Fruit fly (Drosophila melanogaster): Measurements from ENCODE around the gene alien.

alien gene

DNA sequence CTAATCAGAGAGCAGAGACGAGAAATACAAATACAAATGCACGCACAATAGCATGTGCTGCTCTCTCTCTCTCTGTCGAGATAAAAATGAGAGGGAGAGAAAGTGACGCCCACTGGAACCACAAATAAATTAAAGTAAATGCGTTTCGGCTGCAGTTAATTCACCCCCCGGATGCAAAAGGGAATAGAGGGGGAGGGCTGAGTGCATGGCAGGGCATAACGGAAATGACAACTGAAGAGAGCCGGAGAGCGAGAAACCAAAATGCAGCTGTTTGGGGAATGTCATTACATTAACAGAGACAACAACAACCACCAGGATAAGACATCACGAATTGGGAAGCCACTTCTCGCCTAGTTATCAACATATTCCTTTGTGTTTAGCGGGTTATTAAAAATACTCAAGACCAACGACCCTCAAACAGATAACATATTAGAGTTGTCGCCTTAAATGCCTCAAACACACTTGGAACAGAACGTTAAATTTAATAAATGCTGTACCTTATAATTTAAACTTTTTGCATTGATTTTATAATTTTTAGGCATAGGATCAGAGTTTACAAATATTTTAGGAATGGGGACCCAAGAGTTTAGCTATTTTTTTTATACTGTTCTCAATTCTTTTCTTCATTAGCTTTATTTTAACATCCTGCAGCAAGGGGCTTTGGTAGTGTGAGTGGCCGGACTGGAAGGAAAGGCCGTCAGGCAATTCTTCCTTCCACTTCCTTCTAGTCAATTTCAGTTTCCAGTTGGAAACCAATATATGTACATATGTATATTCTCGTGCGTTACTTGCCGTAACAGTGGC lies 47.1 kb downstream of the alien start:
- no peak for TF ChIP-seq sage (GFP tag; optimal IDR thresholded peaks at IDR 0.05)
- peak; percentile 56 for TF ChIP-seq OdsH (GFP tag; optimal IDR thresholded peaks at IDR 0.05)
- no peak for TF ChIP-seq Rel (GFP tag; optimal IDR thresholded peaks at IDR 0.05)
- TF ChIP-seq Rel (tag; optimal IDR thresholded peaks at IDR 0.05): peak; percentile 14
- peak; percentile 74 for TF ChIP-seq woc (GFP tag; optimal IDR thresholded peaks at IDR 0.05)
- TF ChIP-seq Sp1 (GFP tag; optimal IDR thresholded peaks at IDR 0.05): peak; percentile 63
- no peak for TF ChIP-seq sv (GFP tag; optimal IDR thresholded peaks at IDR 0.05)
- peak; percentile 95 for TF ChIP-seq fru (GFP tag; optimal IDR thresholded peaks at IDR 0.05)
- TF ChIP-seq br (GFP tag; optimal IDR thresholded peaks at IDR 0.05): peak; percentile 67
- TF ChIP-seq Hnf4 (GFP tag; optimal IDR thresholded peaks at IDR 0.05): peak; percentile 37
- peak; percentile 80 for TF ChIP-seq psq (GFP tag; optimal IDR thresholded peaks at IDR 0.05)
- TF ChIP-seq dl (GFP tag; optimal IDR thresholded peaks at IDR 0.05; ENCODE audit: insufficient read depth in 1 of 2, partially characterized antibody in 2 of 2): peak; percentile 34 to 71
- no peak for TF ChIP-seq pan (optimal IDR thresholded peaks at IDR 0.05)
- peak; percentile 48 for TF ChIP-seq dmrt93B (GFP tag; optimal IDR thresholded peaks at IDR 0.05)
- TF ChIP-seq brk (GFP tag; optimal IDR thresholded peaks at IDR 0.05): peak; percentile 12
- TF ChIP-seq Mio (GFP tag; optimal IDR thresholded peaks at IDR 0.05): no peak
- peak; percentile 30 for TF ChIP-seq Hr83 (GFP tag; optimal IDR thresholded peaks at IDR 0.05; ENCODE audit: poor library complexity, severe bottlenecking)
- no peak for TF ChIP-seq Dfd (GFP tag; optimal IDR thresholded peaks at IDR 0.05)
- TF ChIP-seq jim (GFP tag; optimal IDR thresholded peaks at IDR 0.05): no peak
- peak; percentile 53 for TF ChIP-seq rgr (GFP tag; optimal IDR thresholded peaks at IDR 0.05)
- TF ChIP-seq HLH106 (tag; optimal IDR thresholded peaks at IDR 0.05): peak; percentile 57
- no peak for TF ChIP-seq CG32264 (GFP tag; optimal IDR thresholded peaks at IDR 0.05)
- no peak for TF ChIP-seq N (GFP tag; optimal IDR thresholded peaks at IDR 0.05)
- peak in 1 of 2 experiments; percentile 71 for TF ChIP-seq foxo (GFP tag; optimal IDR thresholded peaks at IDR 0.05)
- TF ChIP-seq usp (GFP tag; optimal IDR thresholded peaks at IDR 0.05): no peak
- peak; percentile 89 for TF ChIP-seq Vsx2 (GFP tag; optimal IDR thresholded peaks at IDR 0.05; ENCODE audit: partially characterized antibody)
- no peak for TF ChIP-seq GATAd (GFP tag; optimal IDR thresholded peaks at IDR 0.05)
- no peak for TF ChIP-seq dsf (GFP tag; optimal IDR thresholded peaks at IDR 0.05; ENCODE audit: borderline replicate concordance)
- TF ChIP-seq ey (GFP tag; optimal IDR thresholded peaks at IDR 0.05): peak; percentile 66
- TF ChIP-seq Jra (GFP tag; optimal IDR thresholded peaks at IDR 0.05): no peak
- TF ChIP-seq Hr78 (GFP tag; optimal IDR thresholded peaks at IDR 0.05): no peak
- TF ChIP-seq CG9705 (GFP tag; optimal IDR thresholded peaks at IDR 0.05): no peak
- TF ChIP-seq Abd-B (GFP tag; optimal IDR thresholded peaks at IDR 0.05): no peak
- TF ChIP-seq lola (GFP tag; optimal IDR thresholded peaks at IDR 0.05): no peak
- TF ChIP-seq h (GFP tag; optimal IDR thresholded peaks at IDR 0.05): peak; percentile 58
- TF ChIP-seq CrebA (GFP tag; optimal IDR thresholded peaks at IDR 0.05; ENCODE audit: borderline replicate concordance): no peak
- TF ChIP-seq tai (GFP tag; optimal IDR thresholded peaks at IDR 0.05): peak; percentile 25
- peak; percentile 59 for TF ChIP-seq Dif (GFP tag; optimal IDR thresholded peaks at IDR 0.05; ENCODE audit: partially characterized antibody)
- TF ChIP-seq Myc (optimal IDR thresholded peaks at IDR 0.05): no peak

DNA sequence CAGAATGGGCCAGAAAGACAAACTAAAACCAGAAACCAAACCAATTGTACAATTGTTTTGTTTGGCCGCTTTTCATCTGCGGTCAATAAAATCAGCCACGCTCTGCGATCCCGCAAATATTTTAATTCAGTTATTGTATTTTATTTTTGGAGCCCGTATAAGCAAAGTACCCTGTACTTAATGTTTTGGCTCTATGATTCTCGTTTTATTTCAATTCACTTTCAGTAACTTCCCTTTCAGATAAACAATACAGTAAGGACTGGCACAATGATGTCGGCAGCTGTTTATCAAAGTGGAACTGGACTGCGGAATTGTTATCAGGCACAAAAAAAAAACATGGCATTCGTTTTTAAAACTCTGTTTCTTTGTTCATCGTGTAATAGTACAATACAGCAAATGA lies 48.5 kb downstream of the alien start:
- TF ChIP-seq rgr (GFP tag; optimal IDR thresholded peaks at IDR 0.05) (no peak), Abd-B (GFP tag; optimal IDR thresholded peaks at IDR 0.05) (no peak), foxo (GFP tag; optimal IDR thresholded peaks at IDR 0.05) (no peak), pan (optimal IDR thresholded peaks at IDR 0.05) (no peak), N (GFP tag; optimal IDR thresholded peaks at IDR 0.05) (no peak), OdsH (GFP tag; optimal IDR thresholded peaks at IDR 0.05) (no peak), GATAd (GFP tag; optimal IDR thresholded peaks at IDR 0.05) (no peak), br (GFP tag; optimal IDR thresholded peaks at IDR 0.05) (no peak), sv (GFP tag; optimal IDR thresholded peaks at IDR 0.05) (no peak), Dfd (GFP tag; optimal IDR thresholded peaks at IDR 0.05) (no peak), Mio (GFP tag; optimal IDR thresholded peaks at IDR 0.05) (no peak), dl (GFP tag; optimal IDR thresholded peaks at IDR 0.05; ENCODE audit: insufficient read depth in 1 of 2, partially characterized antibody in 2 of 2) (no peak), sage (GFP tag; optimal IDR thresholded peaks at IDR 0.05) (no peak), CG32264 (GFP tag; optimal IDR thresholded peaks at IDR 0.05) (no peak)

All from whole organism, wandering third instar larva.